Fruit fly (Drosophila melanogaster): ENCODE results near the gene Tcs6.

DNA sequence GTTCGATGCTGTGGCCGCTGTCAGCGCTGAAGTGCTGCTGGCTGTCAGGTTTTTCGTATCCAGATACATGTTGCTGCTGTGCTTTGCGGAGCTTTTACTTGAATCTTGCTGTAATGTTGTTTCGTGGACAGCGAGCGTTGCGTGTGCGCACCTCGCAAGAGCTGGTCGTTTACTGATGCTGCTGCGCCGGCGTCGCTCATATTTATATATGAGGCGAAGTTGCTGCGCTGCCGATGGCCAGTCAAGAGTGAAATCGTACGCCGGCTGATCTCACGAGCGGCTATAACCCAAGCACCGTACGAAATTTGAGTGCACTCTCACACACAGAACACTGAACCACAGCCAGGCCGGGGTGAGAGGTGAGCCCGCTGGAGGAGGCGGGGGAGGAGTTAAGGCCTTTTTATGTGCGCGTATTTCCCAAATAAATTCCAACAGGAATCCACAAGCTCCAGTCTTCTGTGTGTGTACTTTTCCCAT is 40.7 kb downstream of the Tcs6 start:
- peak; percentile 51 for TF ChIP-seq EcR (GFP tag; optimal IDR thresholded peaks at IDR 0.05)
- no peak for TF ChIP-seq CG14655 (GFP tag; optimal IDR thresholded peaks at IDR 0.05)
- no peak for TF ChIP-seq CG15710 (tag; optimal IDR thresholded peaks at IDR 0.05)
- TF ChIP-seq CG9948 (tag; optimal IDR thresholded peaks at IDR 0.05): no peak
- no peak for TF ChIP-seq D1 (tag; optimal IDR thresholded peaks at IDR 0.05)
- no peak for TF ChIP-seq CG13204 (GFP tag; optimal IDR thresholded peaks at IDR 0.05)
- no peak for TF ChIP-seq rn (GFP tag; IDR thresholded peaks at IDR 0.05)
- no peak for TF ChIP-seq CG12605 (GFP tag; IDR thresholded peaks at IDR 0.05)
- no peak for TF ChIP-seq CG17806 (tag; optimal IDR thresholded peaks at IDR 0.05)
- TF ChIP-seq gl (tag; optimal IDR thresholded peaks at IDR 0.05): no peak
- no peak for TF ChIP-seq Pif1A (GFP tag; optimal IDR thresholded peaks at IDR 0.05)
- no peak for TF ChIP-seq CG8159 (tag; optimal IDR thresholded peaks at IDR 0.05)
- no peak for TF ChIP-seq Pif1B (GFP tag; optimal IDR thresholded peaks at IDR 0.05)
- no peak for TF ChIP-seq CG8301 (tag; optimal IDR thresholded peaks at IDR 0.05)

Data from whole organism, pupa.